Worm (Caenorhabditis elegans) whole organism, L3 larva: ENCODE results near the gene F39F10.5.

Experiments
- ama-1 ChIP-seq: fragments of 150-350 bp; optimal IDR thresholded peaks from 2 replicates; lab custom pipeline; 2018
- ceh-16 ChIP-seq: sonication (generic microtip); optimal IDR thresholded peaks from 2 replicates; lab custom pipeline; 2017; ENCODE audit warnings: missing biosample characterization, missing genetic modification characterization
- ceh-28 ChIP-seq: fragments of 150-350 bp; optimal IDR thresholded peaks from 2 replicates; lab custom pipeline; 2014; ENCODE audit warnings: missing biosample characterization, missing genetic modification reagents, missing genetic modification characterization
- ceh-9 ChIP-seq: sonication (generic microtip); optimal IDR thresholded peaks from 2 replicates; lab custom pipeline; 2018; ENCODE audit warnings: missing biosample characterization, missing genetic modification characterization
- daf-12 ChIP-seq: fragments of 150-350 bp; optimal IDR thresholded peaks from 2 replicates; lab custom pipeline; 2014; ENCODE audit warnings: missing biosample characterization, missing genetic modification reagents, missing genetic modification characterization
- egl-5 ChIP-seq: fragments of 150-350 bp; optimal IDR thresholded peaks from 2 replicates; lab custom pipeline; 2017; ENCODE audit warnings: missing biosample characterization, missing genetic modification reagents, missing genetic modification characterization, inconsistent platforms
- elt-1 ChIP-seq: fragments of 150-350 bp; optimal IDR thresholded peaks from 2 replicates; lab custom pipeline; 2014; ENCODE audit warnings: missing biosample characterization, missing genetic modification characterization
- elt-2 ChIP-seq: sonication (generic microtip); optimal IDR thresholded peaks from 2 replicates; lab custom pipeline; 2016; ENCODE audit warnings: missing genetic modification reagents, mild to moderate bottlenecking, missing genetic modification characterization, missing compliant biosample characterization
- elt-3 ChIP-seq, 3 experiments: fragments of 150-350 bp in 1 of 3; sonication (generic microtip) in 2 of 3; optimal IDR thresholded peaks; 2 replicates in 2 of 3; 4 replicates in 1 of 3; lab custom pipeline; 2014 to 2017; ENCODE audit warnings: missing biosample characterization in 3 of 3, missing genetic modification characterization in 3 of 3
- eor-1 ChIP-seq, 2 experiments: fragments of 150-350 bp; optimal IDR thresholded peaks; 2 replicates each; lab custom pipeline; 2014 to 2018; ENCODE audit warnings: missing biosample characterization in 2 of 2, missing genetic modification characterization in 2 of 2
- fkh-10 ChIP-seq: sonication (generic microtip); optimal IDR thresholded peaks from 2 replicates; lab custom pipeline; 2017; ENCODE audit warnings: missing biosample characterization, missing genetic modification reagents, missing genetic modification characterization
- fkh-2 ChIP-seq: fragments of 150-350 bp; optimal IDR thresholded peaks from 2 replicates; lab custom pipeline; 2014; ENCODE audit warnings: missing biosample characterization, missing genetic modification reagents, missing genetic modification characterization
- fos-1 ChIP-seq: fragments of 150-350 bp; optimal IDR thresholded peaks from 2 replicates; lab custom pipeline; 2014; ENCODE audit warnings: missing biosample characterization, missing genetic modification characterization
- jun-1 ChIP-seq: fragments of 150-350 bp; optimal IDR thresholded peaks from 2 replicates; lab custom pipeline; 2014; ENCODE audit warnings: missing biosample characterization, missing genetic modification reagents, missing genetic modification characterization
- lin-15B ChIP-seq: fragments of 150-350 bp; optimal IDR thresholded peaks from 2 replicates; lab custom pipeline; 2014; ENCODE audit warnings: missing biosample characterization, missing genetic modification characterization
- lin-39 ChIP-seq: fragments of 150-350 bp; optimal IDR thresholded peaks from 2 replicates; lab custom pipeline; 2018; ENCODE audit warnings: missing biosample characterization, missing genetic modification reagents, missing genetic modification characterization
- lsy-12 ChIP-seq: sonication (generic microtip); optimal IDR thresholded peaks from 2 replicates; lab custom pipeline; 2016; ENCODE audit warnings: mild to moderate bottlenecking, missing genetic modification characterization, missing compliant biosample characterization
- mml-1 ChIP-seq: fragments of 150-350 bp; sonication (generic microtip); optimal IDR thresholded peaks from 3 replicates; lab custom pipeline; 2014; ENCODE audit warnings: missing biosample characterization, missing genetic modification characterization
- nfya-1 ChIP-seq: sonication (generic microtip); optimal IDR thresholded peaks from 2 replicates; lab custom pipeline; 2017; ENCODE audit warnings: missing genetic modification characterization, mild to moderate bottlenecking, missing compliant biosample characterization, antibody characterized with exemption, moderate library complexity; ENCODE audit not compliant: insufficient read depth
- nhr-11 ChIP-seq: fragments of 150-350 bp; optimal IDR thresholded peaks from 2 replicates; lab custom pipeline; 2014; ENCODE audit warnings: missing biosample characterization, missing genetic modification characterization
- nhr-12 ChIP-seq: fragments of 150-350 bp; optimal IDR thresholded peaks from 2 replicates; lab custom pipeline; 2014; ENCODE audit warnings: missing biosample characterization, missing genetic modification characterization
- nhr-23 ChIP-seq: fragments of 150-350 bp; optimal IDR thresholded peaks from 2 replicates; lab custom pipeline; 2014; ENCODE audit warnings: missing biosample characterization, missing genetic modification reagents, missing genetic modification characterization
- nhr-25 ChIP-seq: sonication (generic microtip); optimal IDR thresholded peaks from 2 replicates; lab custom pipeline; 2017; ENCODE audit warnings: missing biosample characterization, missing genetic modification characterization
- nhr-43 ChIP-seq: sonication (generic microtip); optimal IDR thresholded peaks from 2 replicates; lab custom pipeline; 2016; ENCODE audit warnings: mild to moderate bottlenecking, missing genetic modification characterization, missing compliant biosample characterization; ENCODE audit not compliant: poor library complexity, severe bottlenecking
- nhr-67 ChIP-seq: fragments of 150-350 bp; optimal IDR thresholded peaks from 2 replicates; lab custom pipeline; 2014; ENCODE audit warnings: missing biosample characterization, missing genetic modification characterization
- nhr-76 ChIP-seq: fragments of 150-350 bp; sonication (generic microtip); optimal IDR thresholded peaks from 5 replicates; lab custom pipeline; 2014; ENCODE audit warnings: missing biosample characterization, missing genetic modification characterization
- pha-4 ChIP-seq: fragments of 150-350 bp; optimal IDR thresholded peaks from 2 replicates; lab custom pipeline; 2014; ENCODE audit warnings: missing biosample characterization, missing genetic modification reagents, missing genetic modification characterization
- pqm-1 ChIP-seq: fragments of 150-350 bp; optimal IDR thresholded peaks from 2 replicates; lab custom pipeline; 2017; ENCODE audit warnings: missing biosample characterization, missing genetic modification characterization, inconsistent platforms
- skn-1 ChIP-seq: fragments of 150-350 bp; optimal IDR thresholded peaks from 2 replicates; lab custom pipeline; 2014; ENCODE audit warnings: missing biosample characterization, missing genetic modification characterization
- snpc-4 ChIP-seq: fragments of 150-350 bp; optimal IDR thresholded peaks from 2 replicates; lab custom pipeline; 2014; ENCODE audit warnings: missing biosample characterization, missing genetic modification characterization
- tbx-2 ChIP-seq: sonication (generic microtip); optimal IDR thresholded peaks from 2 replicates; lab custom pipeline; 2016; ENCODE audit warnings: mild to moderate bottlenecking, missing genetic modification characterization, missing compliant biosample characterization
- unc-39 ChIP-seq: sonication (generic microtip); optimal IDR thresholded peaks from 4 replicates; lab custom pipeline; 2017; ENCODE audit warnings: missing biosample characterization, missing genetic modification characterization
- zag-1 ChIP-seq: fragments of 150-350 bp; optimal IDR thresholded peaks from 2 replicates; lab custom pipeline; 2014; ENCODE audit warnings: missing biosample characterization, missing genetic modification characterization
- ztf-11 ChIP-seq: fragments of 150-350 bp; optimal IDR thresholded peaks from 2 replicates; lab custom pipeline; 2014; ENCODE audit warnings: missing biosample characterization, missing genetic modification characterization
- ztf-4 ChIP-seq: fragments of 150-350 bp; optimal IDR thresholded peaks from 2 replicates; lab custom pipeline; 2014; ENCODE audit warnings: missing biosample characterization, missing genetic modification characterization

The F39F10.5 gene

DNA sequence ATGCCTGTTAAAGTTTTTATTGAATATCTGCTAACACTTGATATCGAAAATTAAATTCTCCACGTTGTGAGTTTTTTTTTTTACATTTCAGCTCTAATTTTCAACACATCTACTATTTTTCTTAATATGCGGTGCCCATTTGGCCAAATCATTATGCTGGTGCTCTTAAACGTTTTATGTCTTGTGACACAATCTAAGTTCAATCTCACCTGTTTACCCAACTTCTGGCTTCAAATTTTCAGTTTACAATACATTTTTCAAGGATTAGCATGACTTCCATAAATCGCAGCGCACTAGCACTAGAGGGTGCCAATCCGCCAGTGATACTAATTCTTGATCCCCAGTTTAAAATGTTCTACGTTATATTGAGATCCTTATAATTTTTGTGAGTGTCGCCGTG lies 28.7 kb upstream of the F39F10.5 start:
- TF ChIP-seq elt-2 (tag; lab: Kevin White, UChicago) (no peak), ama-1 (lab: Kevin White, UChicago) (peak; percentile 33)

DNA sequence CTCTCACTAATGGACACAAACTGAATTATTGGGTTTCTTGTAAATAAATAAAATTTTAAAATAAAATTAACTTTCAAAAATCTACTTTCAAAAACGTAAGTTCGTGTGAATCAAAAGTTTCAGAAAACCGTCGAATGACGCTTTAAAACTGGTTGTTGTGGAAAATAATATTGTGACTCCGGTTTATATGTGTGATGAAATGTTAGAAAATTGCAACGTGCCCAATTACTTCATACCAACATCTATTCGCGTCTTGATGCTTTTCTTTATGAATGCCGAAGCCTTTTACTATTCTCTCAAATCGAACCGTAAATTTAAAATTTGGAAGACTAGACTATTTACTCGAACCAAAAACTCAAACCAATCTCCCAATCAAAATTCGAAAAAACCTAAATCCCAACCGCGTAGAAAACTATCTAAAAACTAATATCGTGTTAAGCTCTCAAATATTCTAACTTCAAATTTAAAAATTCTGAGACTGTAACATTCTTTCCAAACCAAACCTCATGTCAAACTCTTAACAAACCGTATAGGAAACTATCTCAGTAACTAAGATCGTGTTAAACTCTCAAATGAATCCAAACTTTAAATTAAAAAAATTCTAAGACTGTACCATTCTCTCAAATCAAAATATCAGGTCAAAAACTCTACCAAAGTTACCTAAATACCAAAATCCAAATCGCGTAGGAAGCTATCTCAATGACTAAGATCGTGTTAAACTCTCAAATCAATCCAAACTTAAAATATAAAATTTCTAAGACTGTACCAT lies 17.9 kb upstream of the F39F10.5 start:
- TF ChIP-seq elt-2 (tag; lab: Kevin White, UChicago): peak; percentile 15
- TF ChIP-seq jun-1 (tag; lab: Kevin White, UChicago): peak; percentile 12
- peak; percentile 87 for TF ChIP-seq pha-4 (tag; lab: Kevin White, UChicago)
- peak; percentile 83 for TF ChIP-seq lin-39
- TF ChIP-seq eor-1 (tag; optimal IDR thresholded peaks at IDR 0.05; lab: Kevin White, UChicago): peak in 1 of 2 experiments; percentile 32
- no peak for TF ChIP-seq ztf-11 (tag; lab: Kevin White, UChicago)
- peak; percentile 21 for TF ChIP-seq nfya-1 (tag; lab: Kevin White, UChicago)
- no peak for TF ChIP-seq lin-15B
- peak; percentile 55 for TF ChIP-seq nhr-67 (tag; lab: Kevin White, UChicago)
- TF ChIP-seq nhr-43 (tag; lab: Kevin White, UChicago): peak; percentile 66
- TF ChIP-seq nhr-23 (tag; lab: Kevin White, UChicago): peak; percentile 39
- TF ChIP-seq nhr-25: peak; percentile 79
- TF ChIP-seq ama-1 (lab: Kevin White, UChicago): peak; percentile 100
- peak; percentile 20 for TF ChIP-seq fkh-2 (tag; lab: Kevin White, UChicago)
- peak; percentile 18 for TF ChIP-seq lsy-12 (tag; lab: Kevin White, UChicago)
- TF ChIP-seq ceh-9 (tag; lab: Kevin White, UChicago): no peak
- TF ChIP-seq skn-1: peak; percentile 40
- no peak for TF ChIP-seq fos-1
- peak; percentile 10 for TF ChIP-seq ztf-4 (tag; lab: Kevin White, UChicago)
- peak; percentile 33 for TF ChIP-seq egl-5 (tag; lab: Kevin White, UChicago)
- TF ChIP-seq, all 47 proteins: peak for 16

DNA sequence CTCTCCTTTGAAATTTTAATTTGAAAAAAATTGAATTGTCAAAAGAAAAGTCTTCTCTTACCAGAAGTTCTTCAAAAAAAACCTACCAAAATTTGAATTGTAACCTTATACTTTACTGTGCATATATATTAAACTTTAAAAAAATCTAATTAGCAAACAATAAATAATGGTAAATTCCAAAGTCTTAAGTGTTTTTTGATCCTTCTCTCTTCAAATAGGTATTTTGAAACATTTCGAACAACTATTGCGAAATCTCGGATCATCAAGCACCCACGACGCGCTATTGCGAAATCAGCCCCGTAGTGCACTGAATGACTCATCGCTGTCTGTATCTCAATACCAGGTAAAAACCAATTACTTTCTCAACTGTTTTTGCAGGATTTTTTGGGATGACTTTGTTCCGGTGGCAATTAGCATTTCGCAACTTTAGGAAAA lies 17.1 kb upstream of the F39F10.5 start:
- no peak for TF ChIP-seq zag-1 (tag; lab: Kevin White, UChicago)
- no peak for TF ChIP-seq tbx-2 (tag; lab: Kevin White, UChicago)
- peak in 2 of 3 experiments; percentile 60 to 94 for TF ChIP-seq elt-3 (tag; optimal IDR thresholded peaks at IDR 0.05; lab: Kevin White, UChicago)
- TF ChIP-seq pqm-1: no peak
- TF ChIP-seq nhr-12 (tag; lab: Kevin White, UChicago): no peak
- peak; percentile 37 for TF ChIP-seq nhr-23 (tag; lab: Kevin White, UChicago)
- no peak for TF ChIP-seq ceh-28
- peak; percentile 77 for TF ChIP-seq nhr-43 (tag; lab: Kevin White, UChicago)
- peak; percentile 55 for TF ChIP-seq skn-1
- peak; percentile 55 for TF ChIP-seq elt-2 (tag; lab: Kevin White, UChicago)
- peak; percentile 56 for TF ChIP-seq ztf-11 (tag; lab: Kevin White, UChicago)
- TF ChIP-seq jun-1 (tag; lab: Kevin White, UChicago): peak; percentile 85
- peak; percentile 85 for TF ChIP-seq lin-39
- no peak for TF ChIP-seq mml-1
- TF ChIP-seq ztf-4 (tag; lab: Kevin White, UChicago): peak; percentile 88
- TF ChIP-seq snpc-4 (tag; lab: Kevin White, UChicago): no peak
- TF ChIP-seq ceh-9 (tag; lab: Kevin White, UChicago): no peak
- peak; percentile 91 for TF ChIP-seq egl-5 (tag; lab: Kevin White, UChicago)
- no peak for TF ChIP-seq fkh-2 (tag; lab: Kevin White, UChicago)
- no peak for TF ChIP-seq elt-1 (tag; lab: Kevin White, UChicago)
- TF ChIP-seq fos-1: peak; percentile 92
- peak; percentile 5 for TF ChIP-seq lin-15B
- TF ChIP-seq lsy-12 (tag; lab: Kevin White, UChicago): peak; percentile 78
- no peak for TF ChIP-seq fkh-10 (GFP tag; lab: Kevin White, UChicago)
- TF ChIP-seq nhr-76 (tag; lab: Kevin White, UChicago): peak; percentile 3
- peak; percentile 54 for TF ChIP-seq ceh-16 (tag; lab: Kevin White, UChicago)
- TF ChIP-seq nhr-11 (tag; lab: Kevin White, UChicago): peak; percentile 29
- peak; percentile 100 for TF ChIP-seq ama-1 (lab: Kevin White, UChicago)
- peak; percentile 75 for TF ChIP-seq pha-4 (tag; lab: Kevin White, UChicago)
- peak; percentile 99 for TF ChIP-seq nhr-25
- peak in 1 of 2 experiments; percentile 61 for TF ChIP-seq eor-1 (tag; optimal IDR thresholded peaks at IDR 0.05; lab: Kevin White, UChicago)
- TF ChIP-seq nfya-1 (tag; lab: Kevin White, UChicago): peak; percentile 66

DNA sequence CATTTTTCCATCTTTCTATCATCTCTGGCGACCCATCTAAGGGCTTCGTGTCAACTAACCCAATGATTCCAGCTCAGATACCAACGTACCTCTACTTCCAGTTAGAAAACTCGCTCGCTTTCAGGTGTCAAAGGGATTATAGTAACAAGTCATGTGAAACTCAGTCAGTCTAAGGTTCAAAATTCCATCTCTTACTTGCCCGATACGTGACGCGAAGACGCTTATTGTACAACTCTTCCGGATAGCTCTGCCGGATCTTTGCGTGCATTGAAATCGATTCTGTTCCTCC lies 16.7 kb upstream of the F39F10.5 start:
- TF ChIP-seq ztf-11 (tag; lab: Kevin White, UChicago) (no peak), nhr-25 (peak; percentile 17), nhr-76 (tag; lab: Kevin White, UChicago) (no peak), daf-12 (tag; lab: Kevin White, UChicago) (no peak), snpc-4 (tag; lab: Kevin White, UChicago) (no peak), unc-39 (no peak), ama-1 (lab: Kevin White, UChicago) (peak; percentile 94), nhr-67 (tag; lab: Kevin White, UChicago) (no peak)
